In the genomic region with DNA sequence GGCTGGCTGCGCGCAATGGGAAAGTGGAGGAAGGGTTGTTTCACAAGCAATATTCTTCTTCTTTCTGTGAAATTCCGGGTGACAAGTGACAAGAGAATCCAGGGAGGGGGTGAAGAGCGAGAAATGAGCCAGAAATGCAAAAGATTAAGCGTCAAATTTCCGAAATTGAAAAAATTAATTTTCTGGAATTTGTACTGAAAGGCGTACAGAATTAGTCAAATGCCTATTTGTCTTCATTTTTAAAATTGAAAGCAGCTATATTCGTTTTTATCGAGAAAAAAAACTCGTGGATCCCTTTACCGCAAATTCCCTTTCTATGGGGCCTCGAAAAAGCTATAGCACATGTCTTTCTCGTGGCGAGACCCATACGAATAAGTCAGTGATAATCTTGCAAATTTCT, we compare ENCODE assay signal across 3 worm cellular contexts.
TF ChIP-seq lines count a peak whose summit lies in the region.

No protein-coding gene starts in this region.

TF ChIP-seq in whole organism, early embryonic, 17 proteins besides CTCF, POLR2A, EP300 and RAD21:
- TF ChIP-seq tbx-11 (GFP tag; IDR thresholded peaks at IDR 0.05; lab: Robert Waterston, UW) (no peak), scrt-1 (GFP tag; IDR thresholded peaks at IDR 0.05; lab: Robert Waterston, UW) (no peak), hmg-4 (GFP tag; optimal IDR thresholded peaks at IDR 0.05; lab: Kevin White, UChicago) (no peak), ama-1 (optimal IDR thresholded peaks at IDR 0.05; lab: Kevin White, UChicago) (no peak), tbx-37 (GFP tag; conservative IDR thresholded peaks at IDR 0.05; lab: Robert Waterston, UW) (no peak), pes-1 (GFP tag; IDR thresholded peaks at IDR 0.05; lab: Robert Waterston, UW) (peak; percentile 43; the same call in 1 of the 2 replicates), B0310.2 (tag; optimal IDR thresholded peaks at IDR 0.05; lab: Kevin White, UChicago) (no peak), ceh-13 (GFP tag; optimal IDR thresholded peaks at IDR 0.05; lab: Kevin White, UChicago) (no peak), aly-1 (tag; optimal IDR thresholded peaks at IDR 0.05; lab: Kevin White, UChicago) (no peak), tra-4 (tag; optimal IDR thresholded peaks at IDR 0.05; lab: Kevin White, UChicago) (no peak), flt-1 (GFP tag; IDR thresholded peaks at IDR 0.05; lab: Robert Waterston, UW) (no peak), ceh-36 (tag; optimal IDR thresholded peaks at IDR 0.05; lab: Kevin White, UChicago) (peak; percentile 12), F13C5.2 (tag; optimal IDR thresholded peaks at IDR 0.05; lab: Kevin White, UChicago) (no peak), ets-7 (tag; optimal IDR thresholded peaks at IDR 0.05; lab: Kevin White, UChicago) (no peak)

TF ChIP-seq in whole organism, late embryonic, 69 proteins besides CTCF, POLR2A, EP300 and RAD21:
- TF ChIP-seq ceh-22 (tag; optimal IDR thresholded peaks at IDR 0.05; lab: Kevin White, UChicago) = no peak
- no peak for TF ChIP-seq hlh-8 (tag; optimal IDR thresholded peaks at IDR 0.05; lab: Kevin White, UChicago)
- peak; percentile 44 for TF ChIP-seq ceh-31 (tag; optimal IDR thresholded peaks at IDR 0.05; lab: Kevin White, UChicago)
- TF ChIP-seq elt-2 (tag; optimal IDR thresholded peaks at IDR 0.05; lab: Kevin White, UChicago) = no peak
- TF ChIP-seq hlh-13 (GFP tag; optimal IDR thresholded peaks at IDR 0.05; lab: Kevin White, UChicago) = no peak
- no peak for TF ChIP-seq ttx-3 (tag; optimal IDR thresholded peaks at IDR 0.05; lab: Kevin White, UChicago)
- no peak for TF ChIP-seq sdc-2 (tag; optimal IDR thresholded peaks at IDR 0.05; lab: Kevin White, UChicago)
- TF ChIP-seq eyg-1 (tag; optimal IDR thresholded peaks at IDR 0.05; lab: Kevin White, UChicago) = no peak
- TF ChIP-seq tbx-7 (tag; optimal IDR thresholded peaks at IDR 0.05; lab: Kevin White, UChicago) = peak; percentile 1
- peak; percentile 15 for TF ChIP-seq ceh-14 (tag; optimal IDR thresholded peaks at IDR 0.05; lab: Kevin White, UChicago)
- no peak for TF ChIP-seq T23F11.4 (GFP tag; optimal IDR thresholded peaks at IDR 0.05; lab: Kevin White, UChicago)
- TF ChIP-seq ceh-48 (tag; optimal IDR thresholded peaks at IDR 0.05; lab: Kevin White, UChicago) = no peak
- peak; percentile 23 for TF ChIP-seq ref-2 (tag; optimal IDR thresholded peaks at IDR 0.05; lab: Kevin White, UChicago)
- TF ChIP-seq nhr-11 (tag; optimal IDR thresholded peaks at IDR 0.05; lab: Kevin White, UChicago) = no peak
- TF ChIP-seq ceh-6 (GFP tag; optimal IDR thresholded peaks at IDR 0.05; lab: Kevin White, UChicago) = no peak
- no peak for TF ChIP-seq F13H6.1 (tag; optimal IDR thresholded peaks at IDR 0.05; lab: Kevin White, UChicago)
- TF ChIP-seq K02D7.2 (tag; optimal IDR thresholded peaks at IDR 0.05; lab: Kevin White, UChicago) = no peak
- TF ChIP-seq ceh-2 (tag; optimal IDR thresholded peaks at IDR 0.05; lab: Kevin White, UChicago) = no peak
- no peak for TF ChIP-seq ceh-18 (tag; optimal IDR thresholded peaks at IDR 0.05; lab: Kevin White, UChicago)
- no peak for TF ChIP-seq npax-4 (tag; optimal IDR thresholded peaks at IDR 0.05; lab: Kevin White, UChicago)
- peak; percentile 49 for TF ChIP-seq tbx-2 (tag; optimal IDR thresholded peaks at IDR 0.05; lab: Kevin White, UChicago)
- no peak for TF ChIP-seq elt-4 (tag; optimal IDR thresholded peaks at IDR 0.05; lab: Kevin White, UChicago)
- TF ChIP-seq hlh-15 (tag; optimal IDR thresholded peaks at IDR 0.05; lab: Kevin White, UChicago) = no peak
- TF ChIP-seq mec-3 (tag; optimal IDR thresholded peaks at IDR 0.05; lab: Kevin White, UChicago; ENCODE audit: borderline replicate concordance) = no peak
- peak; percentile 48 for TF ChIP-seq C08G9.2 (tag; optimal IDR thresholded peaks at IDR 0.05; lab: Kevin White, UChicago)
- TF ChIP-seq pag-3 (tag; optimal IDR thresholded peaks at IDR 0.05; lab: Kevin White, UChicago; ENCODE audit: borderline replicate concordance) = no peak
- peak; percentile 60 for TF ChIP-seq zip-5 (tag; optimal IDR thresholded peaks at IDR 0.05; lab: Kevin White, UChicago)

TF ChIP-seq in whole organism, mixed stage, embryonic, 35 proteins besides CTCF, POLR2A, EP300 and RAD21:
- no peak for TF ChIP-seq ham-2 (GFP tag; optimal IDR thresholded peaks at IDR 0.05; lab: Kevin White, UChicago)
- no peak for TF ChIP-seq blmp-1 (tag; optimal IDR thresholded peaks at IDR 0.05; lab: Kevin White, UChicago)
- TF ChIP-seq nhr-237 (tag; optimal IDR thresholded peaks at IDR 0.05; lab: Kevin White, UChicago) = no peak
- TF ChIP-seq lin-32 (GFP tag; optimal IDR thresholded peaks at IDR 0.05; lab: Kevin White, UChicago) = no peak
- TF ChIP-seq sptf-1 (tag; optimal IDR thresholded peaks at IDR 0.05; lab: Kevin White, UChicago) = peak; percentile 59
